Fruit fly (Drosophila melanogaster): ENCODE data around the gene Dora.

DNA sequence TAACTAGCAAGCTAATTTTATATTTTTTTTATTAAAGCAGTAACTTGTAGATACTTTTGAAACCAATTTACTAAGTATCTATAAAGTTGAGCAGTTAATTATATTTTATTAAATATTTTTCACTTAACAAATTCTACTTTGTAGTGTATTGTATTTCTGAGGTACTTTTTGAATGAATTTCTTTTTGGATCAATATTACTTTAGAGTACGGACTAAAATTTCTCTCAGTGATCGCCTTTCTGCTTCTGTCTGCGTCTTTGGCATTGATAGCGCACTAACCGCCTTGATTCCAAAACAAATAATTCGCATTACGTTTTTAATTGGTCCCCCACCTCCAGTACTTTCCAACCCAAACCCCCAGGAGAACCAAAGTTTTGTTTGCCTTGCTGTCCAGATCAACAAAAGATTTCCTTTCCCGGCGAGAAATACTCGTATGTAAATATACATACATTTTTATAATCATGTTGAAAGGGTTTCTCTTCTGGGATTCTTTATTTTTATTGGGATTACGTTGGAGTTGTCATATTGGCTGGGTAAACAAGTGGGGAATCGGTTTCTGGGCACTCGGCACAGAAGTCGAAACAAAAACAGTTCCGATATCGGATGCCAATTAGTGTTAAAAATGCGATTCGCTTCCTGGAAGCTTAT, 24.7 kb upstream of the Dora start:
- TF ChIP-seq Crg-1 (GFP tag; optimal IDR thresholded peaks at IDR 0.05) (no peak), CG7045 (GFP tag; optimal IDR thresholded peaks at IDR 0.05) (no peak), toe (GFP tag; optimal IDR thresholded peaks at IDR 0.05) (no peak), cic (GFP tag; optimal IDR thresholded peaks at IDR 0.05) (no peak), kay (GFP tag; ENCODE audit: borderline replicate concordance) (no peak), tj (GFP tag; optimal IDR thresholded peaks at IDR 0.05) (no peak), Clk (GFP tag; optimal IDR thresholded peaks at IDR 0.05) (no peak), CG33017 (tag; optimal IDR thresholded peaks at IDR 0.05) (no peak), pad (GFP tag; optimal IDR thresholded peaks at IDR 0.05) (no peak)
